Worm (Caenorhabditis elegans): ENCODE data around the gene F42A8.1.

- no peak for TF ChIP-seq F13H6.1 (tag; optimal IDR thresholded peaks at IDR 0.05)
- no peak for TF ChIP-seq nhr-237 (tag; optimal IDR thresholded peaks at IDR 0.05)
Measured at ce11 chrII:9323660-9324059, 22.7 kb downstream of the F42A8.1 start, which contains the start of gene egli-1.

All from whole organism, L2 larva.